Worm (Caenorhabditis elegans): Measurements from ENCODE around the gene clc-20.
A peak's percentile ranks its signal among the peaks of the same experiment; 100 is the strongest.

clc-20 gene

DNA sequence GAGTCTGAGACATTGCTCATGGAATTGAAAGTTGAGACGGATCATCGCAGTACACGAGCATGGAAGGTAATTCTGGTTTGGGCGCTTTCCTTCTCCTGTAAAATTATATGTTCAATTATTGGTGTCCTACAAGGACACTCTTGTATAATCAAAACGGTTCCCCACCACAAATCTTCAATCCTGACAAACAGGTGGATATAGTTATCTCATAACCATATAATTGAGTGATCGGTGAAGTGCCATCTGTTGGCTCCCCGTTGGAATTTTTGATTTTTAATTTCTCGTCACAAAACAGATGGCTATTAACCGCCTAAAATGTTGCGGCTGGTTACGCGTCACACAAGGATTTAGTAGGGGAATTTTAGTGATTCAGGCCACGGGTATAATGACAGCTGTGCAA is 3.5 kb upstream of the clc-20 start:
- no peak for TF ChIP-seq ces-1 (GFP tag; optimal IDR thresholded peaks at IDR 0.05)
- TF ChIP-seq rbr-2 (tag; optimal IDR thresholded peaks at IDR 0.05): no peak
- TF ChIP-seq nhr-25 (tag; optimal IDR thresholded peaks at IDR 0.05; ENCODE audit: borderline replicate concordance, insufficient read depth): no peak
- peak; percentile 84 for TF ChIP-seq aha-1 (tag)
- TF ChIP-seq unc-62 (GFP tag; optimal IDR thresholded peaks at IDR 0.05 in 1 of 2): no peak
- no peak for TF ChIP-seq unc-62 (tag; optimal IDR thresholded peaks at IDR 0.05)

- TF ChIP-seq ceh-32 (tag; optimal IDR thresholded peaks at IDR 0.05; ENCODE audit: poor library complexity) (no peak), dve-1 (tag; optimal IDR thresholded peaks at IDR 0.05; ENCODE audit: insufficient read depth) (no peak), lin-38 (GFP tag; IDR thresholded peaks at IDR 0.05) (no peak), arid-1 (GFP tag; conservative IDR thresholded peaks at IDR 0.05) (no peak), cey-2 (tag; optimal IDR thresholded peaks at IDR 0.05; ENCODE audit: borderline replicate concordance, insufficient read depth) (no peak), egl-27 (tag; optimal IDR thresholded peaks at IDR 0.05) (no peak), dmd-6 (GFP tag; IDR thresholded peaks at IDR 0.05) (no peak), R02D3.7 (tag; optimal IDR thresholded peaks at IDR 0.05) (no peak), lim-7 (GFP tag; IDR thresholded peaks at IDR 0.05) (no peak), skn-1 (tag; optimal IDR thresholded peaks at IDR 0.05) (no peak), aly-2 (tag; optimal IDR thresholded peaks at IDR 0.05) (no peak), ctbp-1 (GFP tag; IDR thresholded peaks at IDR 0.05) (no peak)
Measured at ce11 chrIII:869869-870268, 2.5 kb upstream of the clc-20 start, which contains the start of gene T24C4.2. TSS of gene T24C4.2 (minus strand) at chrIII:869969.

DNA sequence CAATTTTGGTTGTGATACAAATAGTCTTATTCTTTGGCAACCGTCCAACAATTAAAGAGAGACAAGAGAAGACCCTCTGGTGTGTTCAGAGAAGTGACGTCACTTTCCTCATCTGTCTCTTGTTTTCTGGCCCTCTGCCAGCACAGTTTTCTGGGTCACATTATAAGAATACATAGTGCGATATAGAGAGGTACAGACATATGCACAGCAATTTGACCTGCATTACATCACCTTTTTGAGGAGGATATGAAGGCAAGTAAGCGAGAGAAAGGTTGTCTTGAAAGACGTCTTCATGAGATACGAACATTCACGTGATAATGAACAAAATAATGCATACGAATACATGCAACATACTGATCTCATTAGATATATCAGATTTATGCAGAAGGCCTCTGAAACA is 1.8 kb upstream of the clc-20 start:
- no peak for TF ChIP-seq daf-12 (tag; optimal IDR thresholded peaks at IDR 0.05)

DNA sequence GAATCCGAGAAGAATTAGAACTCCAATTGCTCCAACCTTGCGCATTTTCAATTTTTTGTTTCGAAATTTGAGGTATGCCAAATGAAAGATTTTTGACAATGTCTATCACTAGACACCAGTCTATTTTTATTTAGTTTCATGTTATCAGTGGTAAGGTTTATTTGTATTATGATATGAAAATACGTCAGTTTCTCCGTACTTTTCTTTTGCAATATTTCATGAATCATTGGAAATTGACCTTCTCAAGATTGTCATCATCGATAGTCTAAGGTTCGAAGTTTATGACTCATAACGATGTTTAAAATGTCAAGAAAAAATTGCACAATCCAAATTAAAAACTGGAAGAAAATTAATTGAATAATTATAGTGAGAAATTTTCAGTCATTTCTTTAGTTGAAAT is 1.0 kb downstream of the clc-20 start, which contains the start of gene clc-19:
Gene clc-19 (minus strand): TSS at position 135 of the 400 bp plus-strand sequence.
- TF ChIP-seq dve-1 (tag; optimal IDR thresholded peaks at IDR 0.05; ENCODE audit: insufficient read depth) (peak; percentile 31), lin-13 (GFP tag; optimal IDR thresholded peaks at IDR 0.05) (no peak), lim-7 (GFP tag; IDR thresholded peaks at IDR 0.05) (no peak), daf-16 (GFP tag; optimal IDR thresholded peaks at IDR 0.05) (no peak), daf-16 (tag; optimal IDR thresholded peaks at IDR 0.05) (peak; percentile 19), unc-39 (tag; optimal IDR thresholded peaks at IDR 0.05) (no peak), nhr-28 (tag; optimal IDR thresholded peaks at IDR 0.05) (no peak), zfp-3 (GFP tag; conservative IDR thresholded peaks at IDR 0.05) (no peak), tag-97 (GFP tag; IDR thresholded peaks at IDR 0.05) (no peak), dmd-6 (GFP tag; IDR thresholded peaks at IDR 0.05) (peak; percentile 35; the same call in 1 of the 2 replicates), set-16 (GFP tag; IDR thresholded peaks at IDR 0.05) (no peak), ZK546.5 (tag; optimal IDR thresholded peaks at IDR 0.05) (no peak), T26A8.4 (GFP tag; IDR thresholded peaks at IDR 0.05) (no peak), spr-3 (GFP tag; optimal IDR thresholded peaks at IDR 0.05) (no peak), pqm-1 (tag; optimal IDR thresholded peaks at IDR 0.05) (peak; percentile 49), nhr-6 (tag; optimal IDR thresholded peaks at IDR 0.05) (peak; percentile 54), F49E8.2 (tag; optimal IDR thresholded peaks at IDR 0.05; ENCODE audit: borderline replicate concordance) (no peak), Y105C5A.15 (GFP tag; IDR thresholded peaks at IDR 0.05) (no peak)

DNA sequence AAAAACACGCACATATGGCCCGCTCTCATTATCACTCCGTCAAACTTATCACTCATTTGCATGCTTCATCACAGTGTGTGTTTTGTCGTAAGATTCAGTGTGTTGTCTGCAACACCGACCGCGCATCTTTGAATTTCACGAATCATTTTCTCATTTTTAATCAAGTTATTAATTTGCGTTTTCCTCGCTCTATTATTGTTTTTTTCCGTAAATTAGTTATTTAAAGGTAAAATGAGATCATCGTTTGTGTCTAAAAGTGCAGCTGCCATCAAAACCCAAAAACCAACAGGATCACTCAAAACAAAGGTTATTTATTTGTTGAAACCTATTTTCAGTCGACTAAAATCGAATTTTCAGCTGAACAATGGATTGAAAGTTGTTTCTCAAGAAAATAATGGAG is 7.3 kb downstream of the clc-20 start, which contains the start of the genes T24C4.5 and ucr-2.3:
Gene T24C4.5 (minus strand): TSS at position 101 of the 400 bp plus-strand sequence.
Gene ucr-2.3 (plus strand): TSS at position 227 of the 400 bp plus-strand sequence.
- TF ChIP-seq nhr-111 (GFP tag; optimal IDR thresholded peaks at IDR 0.05) (no peak), lin-13 (GFP tag; optimal IDR thresholded peaks at IDR 0.05) (no peak), dmd-8 (GFP tag; IDR thresholded peaks at IDR 0.05) (no peak), dve-1 (tag; optimal IDR thresholded peaks at IDR 0.05; ENCODE audit: insufficient read depth) (no peak), nhr-6 (tag; optimal IDR thresholded peaks at IDR 0.05) (no peak), nhr-237 (tag; optimal IDR thresholded peaks at IDR 0.05) (no peak), T26A8.4 (GFP tag; IDR thresholded peaks at IDR 0.05) (no peak), ZK546.5 (tag; optimal IDR thresholded peaks at IDR 0.05) (no peak), zag-1 (tag; optimal IDR thresholded peaks at IDR 0.05) (no peak), saeg-2 (GFP tag; IDR thresholded peaks at IDR 0.05) (no peak), nhr-11 (tag; optimal IDR thresholded peaks at IDR 0.05) (no peak), daf-16 (GFP tag; optimal IDR thresholded peaks at IDR 0.05) (no peak), daf-16 (tag; optimal IDR thresholded peaks at IDR 0.05) (no peak), unc-130 (GFP tag; optimal IDR thresholded peaks at IDR 0.05) (no peak), unc-62 (GFP tag; optimal IDR thresholded peaks at IDR 0.05 in 1 of 2) (no peak), unc-62 (tag; optimal IDR thresholded peaks at IDR 0.05) (no peak), ama-1 (optimal IDR thresholded peaks at IDR 0.05) (no peak), R02D3.7 (tag; optimal IDR thresholded peaks at IDR 0.05) (no peak)

Measured in whole organism, L4 larva.